Worm (Caenorhabditis elegans) whole organism, L1 larva: ENCODE data around the gene nmur-1.

Experiments
- ceh-63 ChIP-seq: fragments of 200-800 bp; sonication (Bioruptor generic); optimal IDR thresholded peaks from 2 replicates; lab custom pipeline; 2018; ENCODE audit warnings: mild to moderate bottlenecking, missing genetic modification characterization, missing compliant biosample characterization
- egl-27 ChIP-seq, 2 experiments: fragments of 150-350 bp in 1 of 2; sonication (generic microtip); optimal IDR thresholded peaks; 3 replicates each; lab custom pipeline; 2017 to 2018; ENCODE audit warnings: missing biosample characterization in 2 of 2, missing genetic modification characterization in 2 of 2, missing genetic modification reagents in 2 of 2
- elt-3 ChIP-seq, 6 experiments: fragments of 150-350 bp in 1 of 6; sonication (generic microtip); optimal IDR thresholded peaks; 2 replicates each; lab custom pipeline; 2017 to 2018; ENCODE audit warnings: missing biosample characterization in 6 of 6, missing genetic modification characterization in 6 of 6, inconsistent platforms in 1 of 6
- fos-1 ChIP-seq: fragments of 150-350 bp; optimal IDR thresholded peaks from 2 replicates; lab custom pipeline; 2014; ENCODE audit warnings: missing biosample characterization, missing genetic modification characterization
- mdl-1 ChIP-seq, 2 experiments: fragments of 150-350 bp; optimal IDR thresholded peaks; 2 replicates each; lab custom pipeline; 2014 to 2017; ENCODE audit warnings: missing biosample characterization in 2 of 2, missing genetic modification characterization in 2 of 2, inconsistent platforms in 1 of 2
- nhr-11 ChIP-seq: fragments of 150-350 bp; optimal IDR thresholded peaks from 2 replicates; lab custom pipeline; 2014; ENCODE audit warnings: missing biosample characterization, missing genetic modification characterization
- pqm-1 ChIP-seq: sonication (generic microtip); optimal IDR thresholded peaks from 3 replicates; lab custom pipeline; 2017; ENCODE audit warnings: missing biosample characterization, missing genetic modification characterization
- unc-30 ChIP-seq: sonication (generic microtip); optimal IDR thresholded peaks from 2 replicates; lab custom pipeline; 2017; ENCODE audit warnings: missing biosample characterization, missing genetic modification characterization

DNA sequence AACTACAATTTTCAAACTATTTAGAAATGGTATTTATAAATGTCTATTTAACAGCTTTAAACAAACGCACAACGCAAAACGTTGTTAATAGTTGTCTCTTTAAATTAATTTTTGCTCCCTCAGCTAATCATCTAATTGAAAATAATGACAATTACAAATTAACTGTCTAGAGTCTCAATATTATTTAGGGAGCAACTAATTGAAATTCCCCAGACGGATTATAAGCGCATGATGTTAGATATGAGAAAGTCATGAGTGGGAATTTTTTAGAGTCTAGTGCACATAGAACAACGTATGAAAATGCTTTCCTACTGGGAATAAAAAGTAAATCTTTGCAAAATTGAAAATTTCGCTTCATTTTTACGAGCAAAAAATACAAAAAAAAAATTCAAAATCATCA, 27.8 kb upstream of the nmur-1 start:
- no peak for TF ChIP-seq egl-27 (tag; optimal IDR thresholded peaks at IDR 0.05; lab: Kevin White, UChicago)
- no peak for TF ChIP-seq mdl-1 (tag; optimal IDR thresholded peaks at IDR 0.05; lab: Kevin White, UChicago)
- no peak for TF ChIP-seq ceh-63 (GFP tag; lab: Kevin White, UChicago)
- TF ChIP-seq nhr-11 (tag; lab: Kevin White, UChicago), result no peak
- no peak for TF ChIP-seq fos-1 (tag; lab: Kevin White, UChicago)
- no peak for TF ChIP-seq unc-30 (tag; lab: Kevin White, UChicago)
- TF ChIP-seq pqm-1 (tag; lab: Kevin White, UChicago), result no peak
- no peak for TF ChIP-seq elt-3 (tag; optimal IDR thresholded peaks at IDR 0.05; lab: Kevin White, UChicago)
